Fruit fly (Drosophila melanogaster) whole organism, adult: ENCODE data around the gene CG42324.
A peak's percentile ranks its signal among the peaks of the same experiment; 100 is the strongest.

Experiments
- CG11617 ChIP-seq: fragments of 200-800 bp; sonication (Bioruptor generic); optimal IDR thresholded peaks from 2 replicates; lab custom pipeline; 2017; ENCODE audit warnings: mild to moderate bottlenecking, missing biosample characterization, missing genetic modification reagents, missing genetic modification characterization
- CG12768 ChIP-seq: fragments of 200-800 bp; sonication (Bioruptor generic); optimal IDR thresholded peaks from 2 replicates; lab custom pipeline; 2017; ENCODE audit warnings: missing biosample characterization, missing genetic modification characterization, mild to moderate bottlenecking, moderate library complexity, missing genetic modification reagents
- CG14711 ChIP-seq: fragments of 200-800 bp; sonication (Bioruptor generic); optimal IDR thresholded peaks from 2 replicates; lab custom pipeline; 2018; ENCODE audit warnings: missing biosample characterization, mild to moderate bottlenecking, missing genetic modification characterization, moderate library complexity
- CG1620 ChIP-seq: fragments of 200-800 bp; sonication (Bioruptor generic); optimal IDR thresholded peaks from 2 replicates; lab custom pipeline; 2016; ENCODE audit warnings: missing biosample characterization, missing genetic modification characterization
- CG33017 ChIP-seq: fragments of 200-800 bp; sonication (Bioruptor generic); optimal IDR thresholded peaks from 2 replicates; lab custom pipeline; 2018; ENCODE audit warnings: missing biosample characterization, mild to moderate bottlenecking, missing genetic modification characterization, moderate library complexity
- CG5204 ChIP-seq: fragments of 200-800 bp; sonication (Bioruptor generic); optimal IDR thresholded peaks from 2 replicates; lab custom pipeline; 2016; ENCODE audit warnings: missing biosample characterization, missing genetic modification characterization
- CG7045 ChIP-seq: fragments of 200-800 bp; sonication (Bioruptor generic); optimal IDR thresholded peaks from 2 replicates; lab custom pipeline; 2017; ENCODE audit warnings: missing biosample characterization, mild to moderate bottlenecking, missing genetic modification characterization
- CG7101 ChIP-seq: fragments of 200-800 bp; sonication (Bioruptor generic); optimal IDR thresholded peaks from 2 replicates; lab custom pipeline; 2018; ENCODE audit warnings: missing biosample characterization, mild to moderate bottlenecking, missing genetic modification characterization, moderate library complexity
- Clk ChIP-seq: fragments of 200-800 bp; sonication (Bioruptor generic); optimal IDR thresholded peaks from 2 replicates; lab custom pipeline; 2017; ENCODE audit warnings: missing biosample characterization, missing genetic modification characterization
- Crg-1 ChIP-seq: fragments of 200-800 bp; sonication (Bioruptor generic); optimal IDR thresholded peaks from 2 replicates; lab custom pipeline; 2016; ENCODE audit warnings: missing biosample characterization, missing genetic modification characterization
- Hr96 ChIP-seq: fragments of 200-800 bp; sonication (Bioruptor generic); optimal IDR thresholded peaks from 2 replicates; lab custom pipeline; 2016; ENCODE audit warnings: missing biosample characterization, missing genetic modification characterization
- Mnt ChIP-seq: fragments of 200-800 bp; sonication (Bioruptor generic); optimal IDR thresholded peaks from 2 replicates; lab custom pipeline; 2016; ENCODE audit warnings: missing biosample characterization, mild to moderate bottlenecking, missing genetic modification characterization
- bab1 ChIP-seq: fragments of 200-800 bp; sonication (Bioruptor generic); optimal IDR thresholded peaks from 3 replicates; lab custom pipeline; 2019; ENCODE audit warnings: missing biosample characterization, mild to moderate bottlenecking, missing genetic modification characterization, moderate library complexity
- cic ChIP-seq: fragments of 200-800 bp; sonication (Bioruptor generic); optimal IDR thresholded peaks from 2 replicates; lab custom pipeline; 2017; ENCODE audit warnings: missing biosample characterization, mild to moderate bottlenecking, missing genetic modification characterization, moderate library complexity
- cnc ChIP-seq, 2 experiments: fragments of >200 bp; optimal IDR thresholded peaks; 2 replicates each; lab custom pipeline; 2017
- kay ChIP-seq: fragments of 200-800 bp; sonication (Bioruptor generic); peaks from one replicate; lab custom pipeline; 2016; ENCODE audit warnings: missing biosample characterization, missing genetic modification characterization, borderline replicate concordance
- ovo ChIP-seq: fragments of 200-800 bp; sonication (Bioruptor generic); optimal IDR thresholded peaks from 2 replicates; lab custom pipeline; 2016; ENCODE audit warnings: missing biosample characterization, missing genetic modification characterization
- pad ChIP-seq: fragments of 200-800 bp; sonication (Bioruptor generic); optimal IDR thresholded peaks from 3 replicates; lab custom pipeline; 2017; ENCODE audit warnings: missing biosample characterization, missing genetic modification characterization, mild to moderate bottlenecking, moderate library complexity, missing genetic modification reagents
- tj ChIP-seq: fragments of 200-800 bp; sonication (Bioruptor generic); optimal IDR thresholded peaks from 3 replicates; lab custom pipeline; 2017; ENCODE audit warnings: missing biosample characterization, mild to moderate bottlenecking, missing genetic modification characterization, moderate library complexity
- toe ChIP-seq: fragments of 200-800 bp; sonication (Bioruptor generic); optimal IDR thresholded peaks from 2 replicates; lab custom pipeline; 2016; ENCODE audit warnings: missing biosample characterization, missing genetic modification characterization

CG42324 gene

DNA sequence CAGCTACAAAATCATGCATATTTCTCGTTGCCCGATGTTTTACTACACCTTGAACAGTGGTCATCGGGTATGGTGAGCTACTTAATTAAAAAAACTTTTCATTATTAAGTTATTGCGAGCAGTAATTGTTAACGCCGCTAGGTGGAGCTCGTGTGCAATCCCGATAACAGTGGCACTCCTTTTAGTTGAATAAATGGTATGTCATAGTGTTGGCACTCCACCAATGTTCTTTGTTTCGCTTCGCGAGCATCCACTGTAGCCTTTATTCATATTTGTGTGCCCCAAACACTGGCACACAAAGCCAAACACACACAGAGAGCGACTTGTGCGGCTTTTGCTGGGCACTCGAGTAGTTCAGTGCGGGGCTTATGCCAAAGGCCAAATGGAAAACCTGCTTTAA is 45.6 kb downstream of the CG42324 start:
- TF ChIP-seq pad: peak; percentile 36
- TF ChIP-seq tj: no peak
- TF ChIP-seq kay (GFP tag; lab: Kevin White, UChicago): no peak
- no peak for TF ChIP-seq Crg-1 (GFP tag; lab: Kevin White, UChicago)
- peak; percentile 27 for TF ChIP-seq Clk (GFP tag; lab: Kevin White, UChicago)
- no peak for TF ChIP-seq cnc (optimal IDR thresholded peaks at IDR 0.05; lab: Kevin White, UChicago)
- TF ChIP-seq CG12768: peak; percentile 70
- peak; percentile 68 for TF ChIP-seq CG14711
- peak; percentile 55 for TF ChIP-seq CG5204
- TF ChIP-seq Hr96 (GFP tag; lab: Kevin White, UChicago): peak; percentile 32
- TF ChIP-seq ovo: no peak
- peak; percentile 67 for TF ChIP-seq CG7101
- TF ChIP-seq toe (GFP tag; lab: Kevin White, UChicago): peak; percentile 61
- TF ChIP-seq cic: no peak
- no peak for TF ChIP-seq CG1620 (GFP tag; lab: Kevin White, UChicago)
- peak; percentile 3 for TF ChIP-seq CG11617
- TF ChIP-seq CG7045 (GFP tag; lab: Kevin White, UChicago): peak; percentile 53
- TF ChIP-seq bab1 (GFP tag; lab: Kevin White, UChicago): peak; percentile 11
- TF ChIP-seq Mnt (GFP tag; lab: Kevin White, UChicago): peak; percentile 19
- TF ChIP-seq CG33017 (tag; lab: Kevin White, UChicago): peak; percentile 70

DNA sequence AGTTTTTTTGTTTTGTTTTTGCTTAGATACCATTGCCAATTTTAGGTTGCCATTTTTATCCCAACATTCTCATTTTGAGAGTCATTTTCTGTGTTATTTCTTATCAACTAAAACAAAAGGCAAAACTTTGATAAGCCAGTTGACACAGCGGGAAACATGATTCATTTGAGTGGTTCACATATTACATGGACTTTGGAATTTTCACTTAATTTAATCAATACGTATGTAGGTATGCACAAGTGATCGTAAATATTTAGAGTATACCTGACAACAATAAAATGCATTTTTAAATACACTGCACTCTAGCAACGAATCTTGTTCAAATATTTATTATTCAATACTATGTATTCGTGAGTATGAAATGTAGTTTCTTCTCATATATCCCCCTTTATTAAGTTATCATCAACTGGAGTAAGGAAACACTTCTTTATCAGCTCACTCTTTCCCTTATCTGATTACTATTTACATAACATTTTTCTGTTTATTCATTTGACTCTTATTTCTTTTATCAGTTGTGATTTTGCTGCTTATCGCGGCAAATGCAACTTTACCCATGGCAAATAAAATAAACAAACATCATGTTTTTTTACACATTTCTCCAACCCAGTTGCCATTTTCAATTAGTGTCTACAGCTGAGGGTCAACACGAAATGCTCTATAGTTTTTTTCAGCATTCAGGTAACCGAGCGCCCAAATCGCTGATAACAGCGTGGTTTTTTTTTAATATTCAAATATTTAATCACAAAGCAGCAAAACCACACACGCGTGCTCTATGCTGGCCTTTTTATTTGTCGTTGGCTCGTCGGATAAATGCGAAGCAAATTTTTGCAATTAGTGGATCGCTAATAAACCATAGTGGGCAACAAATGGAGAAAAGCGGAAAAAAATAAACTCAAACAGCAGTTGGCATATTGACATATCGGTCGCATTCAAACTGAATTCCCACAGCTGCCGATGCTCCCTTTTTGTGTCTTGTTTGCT is 46.6 kb downstream of the CG42324 start:
- TF ChIP-seq CG33017 (tag; lab: Kevin White, UChicago): peak; percentile 58
- TF ChIP-seq ovo: peak; percentile 60
- peak; percentile 39 for TF ChIP-seq Hr96 (GFP tag; lab: Kevin White, UChicago)
- TF ChIP-seq cnc (optimal IDR thresholded peaks at IDR 0.05; lab: Kevin White, UChicago): no peak
- peak; percentile 61 for TF ChIP-seq kay (GFP tag; lab: Kevin White, UChicago)
- TF ChIP-seq cic: peak; percentile 87
- peak; percentile 39 for TF ChIP-seq CG12768
- TF ChIP-seq Crg-1 (GFP tag; lab: Kevin White, UChicago): peak; percentile 49
- TF ChIP-seq bab1 (GFP tag; lab: Kevin White, UChicago): no peak
- TF ChIP-seq pad: peak; percentile 7
- peak; percentile 38 for TF ChIP-seq CG14711
- peak; percentile 26 for TF ChIP-seq CG1620 (GFP tag; lab: Kevin White, UChicago)
- peak; percentile 73 for TF ChIP-seq CG7101
- peak; percentile 33 for TF ChIP-seq tj
- TF ChIP-seq Mnt (GFP tag; lab: Kevin White, UChicago): peak; percentile 17
- no peak for TF ChIP-seq toe (GFP tag; lab: Kevin White, UChicago)
- no peak for TF ChIP-seq Clk (GFP tag; lab: Kevin White, UChicago)
- peak; percentile 68 for TF ChIP-seq CG11617
- TF ChIP-seq CG7045 (GFP tag; lab: Kevin White, UChicago): peak; percentile 48
- peak; percentile 19 for TF ChIP-seq CG5204

DNA sequence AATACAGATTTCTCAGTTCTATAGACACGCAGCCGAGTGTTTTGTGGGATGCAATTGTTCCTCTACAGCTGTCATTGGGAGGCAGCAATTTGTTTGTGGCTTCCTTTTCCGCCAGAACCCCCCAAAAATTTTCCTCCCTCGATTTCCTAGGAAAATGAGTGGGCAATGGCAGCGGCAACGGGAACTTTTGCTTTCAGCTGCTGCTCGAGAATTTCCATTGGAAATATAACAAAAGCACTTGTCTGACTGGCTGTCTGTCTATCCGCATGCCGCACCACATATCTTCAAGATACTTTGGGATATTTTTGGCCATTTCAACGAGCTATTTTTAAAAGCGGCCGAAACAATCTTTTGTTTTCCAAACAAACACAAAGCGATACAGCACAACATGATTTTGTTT is 51.5 kb downstream of the CG42324 start:
- TF ChIP-seq Crg-1 (GFP tag; lab: Kevin White, UChicago): no peak
- TF ChIP-seq CG5204: no peak
- TF ChIP-seq cic: no peak
- no peak for TF ChIP-seq CG7045 (GFP tag; lab: Kevin White, UChicago)
- TF ChIP-seq ovo: no peak
- no peak for TF ChIP-seq CG12768
- TF ChIP-seq CG7101: no peak
- TF ChIP-seq Mnt (GFP tag; lab: Kevin White, UChicago): no peak
- TF ChIP-seq CG1620 (GFP tag; lab: Kevin White, UChicago): no peak
- TF ChIP-seq Hr96 (GFP tag; lab: Kevin White, UChicago): no peak
- TF ChIP-seq CG33017 (tag; lab: Kevin White, UChicago): no peak
- no peak for TF ChIP-seq Clk (GFP tag; lab: Kevin White, UChicago)

DNA sequence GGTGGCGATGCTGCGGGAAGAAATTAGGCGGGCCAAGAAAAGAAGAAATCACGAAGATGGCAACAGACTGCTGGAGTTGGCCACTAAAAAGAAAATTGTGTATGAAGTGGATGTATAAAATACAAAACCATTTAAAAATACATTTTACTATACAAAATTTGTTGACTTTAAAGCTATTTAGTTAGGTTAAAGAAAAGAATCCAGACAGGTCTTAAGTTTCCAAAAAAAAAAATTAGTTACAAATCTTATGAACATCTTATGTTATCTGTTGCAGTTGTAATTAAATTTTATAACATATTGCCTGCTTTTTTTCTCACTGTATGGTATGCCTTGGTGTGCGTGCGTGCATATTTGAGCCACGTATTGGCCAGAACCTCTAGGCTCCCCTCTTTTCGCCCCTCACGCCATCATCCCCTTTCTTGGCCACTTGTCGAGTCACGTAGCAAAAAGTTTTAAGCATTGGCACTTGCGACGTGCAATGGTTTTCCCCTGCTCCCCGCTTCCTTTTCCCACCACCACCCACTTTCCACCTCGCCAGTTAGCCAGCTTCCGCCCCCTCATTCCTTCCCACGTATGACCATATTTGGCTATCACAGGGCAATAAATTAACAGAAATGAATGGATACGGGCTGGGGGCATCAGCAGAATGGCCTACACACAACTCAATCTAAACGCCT is 58.5 kb downstream of the CG42324 start:
- TF ChIP-seq CG7101: no peak
- TF ChIP-seq CG1620 (GFP tag; lab: Kevin White, UChicago): no peak
- TF ChIP-seq kay (GFP tag; lab: Kevin White, UChicago): no peak
- no peak for TF ChIP-seq ovo
- no peak for TF ChIP-seq tj
- TF ChIP-seq toe (GFP tag; lab: Kevin White, UChicago): no peak
- TF ChIP-seq Crg-1 (GFP tag; lab: Kevin White, UChicago): no peak
- TF ChIP-seq Mnt (GFP tag; lab: Kevin White, UChicago): no peak
- no peak for TF ChIP-seq CG33017 (tag; lab: Kevin White, UChicago)
- TF ChIP-seq CG12768: no peak
- TF ChIP-seq cic: no peak
- no peak for TF ChIP-seq CG11617
- no peak for TF ChIP-seq Hr96 (GFP tag; lab: Kevin White, UChicago)

DNA sequence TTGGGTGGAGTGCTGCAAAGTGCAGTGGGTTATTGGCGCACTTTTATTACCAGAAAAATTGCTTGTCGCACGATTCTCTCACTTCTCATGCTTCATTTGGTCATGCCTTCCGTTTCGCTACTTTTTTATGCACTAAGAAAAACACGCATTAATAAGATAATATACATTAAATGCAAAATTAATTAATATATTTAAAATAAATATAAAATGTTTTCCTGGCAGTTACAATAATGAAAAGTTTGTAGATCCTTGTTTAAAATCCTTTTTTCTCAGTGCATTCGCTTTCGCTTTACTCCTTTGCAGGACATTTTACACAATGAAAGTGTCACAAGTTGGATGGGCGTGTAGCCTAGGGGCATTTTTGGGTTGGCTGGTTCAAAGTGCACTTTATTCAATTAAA is 59.1 kb downstream of the CG42324 start:
- no peak for TF ChIP-seq ovo
- no peak for TF ChIP-seq cnc (optimal IDR thresholded peaks at IDR 0.05; lab: Kevin White, UChicago)

DNA sequence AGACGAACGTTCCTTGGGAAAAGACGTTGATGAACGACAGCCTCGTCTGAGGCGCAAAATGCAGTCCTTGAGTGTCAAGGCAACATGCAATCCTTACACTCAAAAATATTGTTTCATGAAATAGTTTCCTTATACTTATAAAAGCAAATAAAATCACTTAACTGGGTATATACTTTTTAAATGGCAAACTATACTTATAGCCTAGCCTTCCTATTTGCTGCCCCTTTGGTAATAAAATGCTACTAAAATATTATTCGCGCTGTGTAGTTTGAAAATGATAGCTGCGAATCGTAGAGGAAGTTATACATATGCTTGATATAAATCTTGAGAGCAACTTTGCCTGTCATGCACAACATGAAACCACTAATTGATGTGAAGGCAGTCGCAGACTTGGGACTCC is 60.6 kb downstream of the CG42324 start:
- TF ChIP-seq CG7101 (no peak), cnc (optimal IDR thresholded peaks at IDR 0.05; lab: Kevin White, UChicago) (no peak), cic (no peak), Crg-1 (GFP tag; lab: Kevin White, UChicago) (no peak), tj (no peak), Mnt (GFP tag; lab: Kevin White, UChicago) (no peak), CG7045 (GFP tag; lab: Kevin White, UChicago) (no peak), kay (GFP tag; lab: Kevin White, UChicago) (no peak), CG1620 (GFP tag; lab: Kevin White, UChicago) (no peak)
